Worm (Caenorhabditis elegans): ENCODE results near the gene chil-14.

chil-14 gene

ce11 chrV:1465932-1466331 lies 11.1 kb downstream of the chil-14 start:
- TF ChIP-seq zfp-3 (GFP tag; conservative IDR thresholded peaks at IDR 0.05) (no peak), nhr-237 (tag; optimal IDR thresholded peaks at IDR 0.05) (no peak), ces-1 (GFP tag; optimal IDR thresholded peaks at IDR 0.05) (no peak), lim-7 (GFP tag; IDR thresholded peaks at IDR 0.05) (0 out of 2 replicates have a peak, but pooled peaks have one; percentile 36), F44E2.7 (GFP tag; IDR thresholded peaks at IDR 0.05) (0 out of 2 replicates have a peak, but pooled peaks have one; percentile 30), set-16 (GFP tag; IDR thresholded peaks at IDR 0.05) (peak; percentile 89), snpc-1.2 (GFP tag; IDR thresholded peaks at IDR 0.05) (no peak), F26F4.8 (GFP tag; conservative IDR thresholded peaks at IDR 0.05) (no peak)

- peak; percentile 31 for TF ChIP-seq mep-1 (tag; optimal IDR thresholded peaks at IDR 0.05)
- peak; percentile 43 for TF ChIP-seq dve-1 (tag; optimal IDR thresholded peaks at IDR 0.05; ENCODE audit: insufficient read depth)
- TF ChIP-seq nhr-6 (tag; optimal IDR thresholded peaks at IDR 0.05): peak; percentile 32
- peak; percentile 97 for TF ChIP-seq hlh-30 (tag; optimal IDR thresholded peaks at IDR 0.05; ENCODE audit: insufficient read depth)
- no peak for TF ChIP-seq nhr-77 (tag; optimal IDR thresholded peaks at IDR 0.05)
- TF ChIP-seq nhr-28 (tag; optimal IDR thresholded peaks at IDR 0.05): peak; percentile 36
- TF ChIP-seq nhr-25 (tag; optimal IDR thresholded peaks at IDR 0.05; ENCODE audit: borderline replicate concordance, insufficient read depth): no peak
- TF ChIP-seq dmd-6 (GFP tag; IDR thresholded peaks at IDR 0.05): peak; percentile 50
- TF ChIP-seq jun-1 (tag; optimal IDR thresholded peaks at IDR 0.05): no peak
- peak; percentile 57 for TF ChIP-seq mes-2 (tag; optimal IDR thresholded peaks at IDR 0.05; ENCODE audit: poor library complexity, severe bottlenecking)
- peak; percentile 43; the same call in 1 of the 2 replicates for TF ChIP-seq hmg-1.1 (GFP tag; IDR thresholded peaks at IDR 0.05)
- TF ChIP-seq hlh-11 (tag; optimal IDR thresholded peaks at IDR 0.05): peak; percentile 42
- peak in 1 of 2 experiments; percentile 38 for TF ChIP-seq unc-62 (GFP tag; optimal IDR thresholded peaks at IDR 0.05 in 1 of 2)
- TF ChIP-seq unc-62 (tag; optimal IDR thresholded peaks at IDR 0.05): no peak
- peak in 1 of 2 experiments; percentile 65 for TF ChIP-seq mdl-1 (tag; optimal IDR thresholded peaks at IDR 0.05)
Measured at ce11 chrV:1466949-1467348, 12.1 kb downstream of the chil-14 start.

ce11 chrV:1467444-1467843 lies 12.6 kb downstream of the chil-14 start, which contains the start of gene gid-8:
Gene gid-8 (plus strand): TSS chrV:1467744.
- TF ChIP-seq ZK546.5 (tag; optimal IDR thresholded peaks at IDR 0.05) (no peak), lin-38 (GFP tag; IDR thresholded peaks at IDR 0.05) (no peak), ceh-62 (tag; optimal IDR thresholded peaks at IDR 0.05) (no peak), set-16 (GFP tag; IDR thresholded peaks at IDR 0.05) (no peak), duxl-1 (tag; optimal IDR thresholded peaks at IDR 0.05; ENCODE audit: poor library complexity) (no peak), nhr-102 (tag; optimal IDR thresholded peaks at IDR 0.05) (no peak), lin-1 (GFP tag; IDR thresholded peaks at IDR 0.05) (no peak), daf-16 (GFP tag; optimal IDR thresholded peaks at IDR 0.05) (no peak), daf-16 (tag; optimal IDR thresholded peaks at IDR 0.05) (no peak), madf-9 (GFP tag; conservative IDR thresholded peaks at IDR 0.05) (no peak)

ce11 chrV:1468905-1469304 lies 14.0 kb downstream of the chil-14 start:
- TF ChIP-seq aha-1 (tag) (peak; percentile 91), attf-4 (tag; optimal IDR thresholded peaks at IDR 0.05) (no peak)
